Worm (Caenorhabditis elegans) whole organism, early embryonic: ENCODE data around the gene srd-4.
A peak's percentile ranks its signal among the peaks of the same experiment; 100 is the strongest.

ENCODE experiments used
- B0310.2 ChIP-seq: sonication (generic microtip); optimal IDR thresholded peaks from 2 replicates; lab custom pipeline; 2016; ENCODE audit warnings: mild to moderate bottlenecking, missing genetic modification characterization, missing compliant biosample characterization
- F13C5.2 ChIP-seq: sonication (generic microtip); optimal IDR thresholded peaks from 2 replicates; lab custom pipeline; 2017; ENCODE audit warnings: mild to moderate bottlenecking, missing genetic modification characterization, inconsistent platforms, missing compliant biosample characterization
- aly-1 ChIP-seq: sonication (generic microtip); optimal IDR thresholded peaks from 2 replicates; lab custom pipeline; 2016; ENCODE audit warnings: missing genetic modification characterization, missing compliant biosample characterization
- ama-1 ChIP-seq: fragments of 150-350 bp; optimal IDR thresholded peaks from 2 replicates; lab custom pipeline; 2014
- ceh-13 ChIP-seq: fragments of 200-800 bp; sonication (Bioruptor generic); optimal IDR thresholded peaks from 2 replicates; lab custom pipeline; 2018; ENCODE audit warnings: mild to moderate bottlenecking, missing genetic modification characterization, missing compliant biosample characterization
- ceh-36 ChIP-seq: sonication (generic microtip); optimal IDR thresholded peaks from 2 replicates; lab custom pipeline; 2016; ENCODE audit warnings: missing genetic modification characterization, inconsistent platforms, missing compliant biosample characterization
- ets-7 ChIP-seq: sonication (generic microtip); optimal IDR thresholded peaks from 2 replicates; lab custom pipeline; 2016; ENCODE audit warnings: missing genotype, missing genetic modification characterization, missing compliant biosample characterization
- flt-1 ChIP-seq: fragments of 200-800 bp; sonication (Bioruptor generic); IDR thresholded peaks from 2 replicates; pipeline ENCODE4 v1.3.6; 2022; ENCODE audit warnings: missing genetic modification characterization, missing compliant biosample characterization
- hmbx-1 ChIP-seq: sonication (generic microtip); optimal IDR thresholded peaks from 2 replicates; lab custom pipeline; 2016; ENCODE audit warnings: mild to moderate bottlenecking, missing genetic modification characterization, missing compliant biosample characterization
- hmg-4 ChIP-seq: fragments of 200-800 bp; sonication (Bioruptor generic); optimal IDR thresholded peaks from 2 replicates; lab custom pipeline; 2018; ENCODE audit warnings: mild to moderate bottlenecking, missing genetic modification characterization, missing compliant biosample characterization
- hnd-1 ChIP-seq: sonication (generic microtip); optimal IDR thresholded peaks from 2 replicates; lab custom pipeline; 2016; ENCODE audit warnings: missing genetic modification characterization, missing compliant biosample characterization
- pes-1 ChIP-seq: fragments of 200-800 bp; sonication (Bioruptor generic); IDR thresholded peaks from 2 replicates; pipeline ENCODE4 v1.3.6; 2022; ENCODE audit warnings: missing genetic modification reagents, missing genetic modification characterization, missing compliant biosample characterization
- scrt-1 ChIP-seq: fragments of 200-800 bp; sonication (Bioruptor generic); IDR thresholded peaks from 2 replicates; pipeline ENCODE4 v1.3.6; 2022; ENCODE audit warnings: missing genetic modification characterization, missing compliant biosample characterization
- sea-1 ChIP-seq: fragments of 200-800 bp; sonication (Bioruptor generic); conservative IDR thresholded peaks from 2 replicates; pipeline ENCODE4 v1.3.6; 2022; ENCODE audit warnings: missing genetic modification characterization, missing compliant biosample characterization
- tbx-11 ChIP-seq: fragments of 200-800 bp; sonication (Bioruptor generic); IDR thresholded peaks from 2 replicates; pipeline ENCODE4 v1.3.6; 2022; ENCODE audit warnings: missing genetic modification characterization, missing compliant biosample characterization
- tbx-37 ChIP-seq: fragments of 200-800 bp; sonication (Bioruptor generic); conservative IDR thresholded peaks from 2 replicates; pipeline ENCODE4 v1.3.6; 2022; ENCODE audit warnings: missing genetic modification reagents, missing genetic modification characterization, missing compliant biosample characterization
- tra-4 ChIP-seq: sonication (generic microtip); optimal IDR thresholded peaks from 2 replicates; lab custom pipeline; 2017; ENCODE audit warnings: missing genetic modification characterization, missing compliant biosample characterization

srd-4 gene

ce11 chrV:12154554-12154953, 30.2 kb upstream of the srd-4 start, which contains the start of gene C27A7.9:
TSS of gene C27A7.9 (minus strand) at chrV:12154654.
- TF ChIP-seq flt-1 (GFP tag; lab: Robert Waterston, UW): no peak
- no peak for TF ChIP-seq ceh-36
- no peak for TF ChIP-seq tbx-11 (GFP tag; lab: Robert Waterston, UW)
- TF ChIP-seq aly-1: no peak
- TF ChIP-seq pes-1 (GFP tag; lab: Robert Waterston, UW): no peak
- no peak for TF ChIP-seq hnd-1
- TF ChIP-seq B0310.2: no peak
- TF ChIP-seq hmbx-1: no peak
- TF ChIP-seq F13C5.2 (tag; lab: Kevin White, UChicago): no peak
- no peak for TF ChIP-seq ets-7 (tag; lab: Kevin White, UChicago)
- no peak for TF ChIP-seq sea-1 (GFP tag; lab: Robert Waterston, UW)
- TF ChIP-seq ama-1 (lab: Kevin White, UChicago): no peak
- no peak for TF ChIP-seq ceh-13 (GFP tag; lab: Kevin White, UChicago)
- TF ChIP-seq tbx-37 (GFP tag; lab: Robert Waterston, UW): no peak
- no peak for TF ChIP-seq hmg-4 (GFP tag; lab: Kevin White, UChicago)
- TF ChIP-seq tra-4: no peak
- no peak for TF ChIP-seq scrt-1 (GFP tag; lab: Robert Waterston, UW)

DNA sequence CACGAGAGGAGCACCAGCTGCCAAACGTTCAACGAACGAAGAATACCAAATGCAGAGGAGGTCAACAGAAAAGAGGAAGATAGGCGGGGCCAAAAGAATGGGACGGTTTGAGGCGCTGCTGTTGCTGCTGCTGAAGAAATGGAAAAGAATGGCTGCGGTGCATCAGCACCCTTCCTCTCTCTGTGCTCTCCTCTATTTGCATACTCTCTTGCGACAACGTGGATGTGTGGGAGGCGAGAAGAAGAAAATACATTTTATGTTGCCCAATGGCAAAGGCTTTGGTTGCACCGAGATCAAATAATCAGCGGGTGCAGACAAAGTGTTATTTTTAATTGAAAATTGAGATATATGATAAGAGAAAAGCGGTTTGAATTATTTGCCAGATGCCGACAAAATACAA, 26.4 kb upstream of the srd-4 start:
- TF ChIP-seq ceh-13 (GFP tag; lab: Kevin White, UChicago) (no peak), tbx-11 (GFP tag; lab: Robert Waterston, UW) (no peak), flt-1 (GFP tag; lab: Robert Waterston, UW) (no peak)

DNA sequence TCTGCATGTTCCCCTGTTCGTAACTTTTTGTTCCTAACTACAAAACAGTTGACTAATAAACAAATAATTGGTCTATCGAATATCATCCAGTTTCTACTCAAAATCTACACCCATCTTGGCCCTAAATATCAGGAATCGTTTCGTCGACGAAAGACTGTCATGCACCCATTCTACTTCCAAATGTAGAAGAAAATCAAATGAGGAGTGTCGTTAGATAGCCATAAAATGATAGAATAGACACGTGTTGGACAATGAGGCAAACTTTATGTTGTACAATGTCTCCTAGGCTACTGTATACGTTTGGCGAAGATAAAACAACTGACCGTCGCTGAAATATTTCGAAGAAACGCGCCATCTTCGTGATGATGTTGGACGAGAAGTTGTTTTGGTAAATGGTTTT, 24.8 kb upstream of the srd-4 start:
- TF ChIP-seq B0310.2 (no peak), tra-4 (no peak), ceh-36 (no peak), hmg-4 (GFP tag; lab: Kevin White, UChicago) (no peak), flt-1 (GFP tag; lab: Robert Waterston, UW) (no peak), ets-7 (tag; lab: Kevin White, UChicago) (no peak), ama-1 (lab: Kevin White, UChicago) (no peak), aly-1 (no peak), hnd-1 (no peak), hmbx-1 (no peak)

ce11 chrV:12161157-12161556, 23.6 kb upstream of the srd-4 start:
- TF ChIP-seq pes-1 (GFP tag; lab: Robert Waterston, UW): no peak
- TF ChIP-seq ets-7 (tag; lab: Kevin White, UChicago): no peak
- TF ChIP-seq B0310.2: no peak
- TF ChIP-seq tbx-37 (GFP tag; lab: Robert Waterston, UW): no peak
- TF ChIP-seq F13C5.2 (tag; lab: Kevin White, UChicago): no peak
- no peak for TF ChIP-seq tbx-11 (GFP tag; lab: Robert Waterston, UW)
- TF ChIP-seq sea-1 (GFP tag; lab: Robert Waterston, UW): no peak
- no peak for TF ChIP-seq ama-1 (lab: Kevin White, UChicago)
- TF ChIP-seq hmg-4 (GFP tag; lab: Kevin White, UChicago): no peak
- TF ChIP-seq tra-4: no peak
- no peak for TF ChIP-seq hmbx-1
- TF ChIP-seq aly-1: no peak
- TF ChIP-seq ceh-13 (GFP tag; lab: Kevin White, UChicago): no peak
- TF ChIP-seq scrt-1 (GFP tag; lab: Robert Waterston, UW): no peak
- no peak for TF ChIP-seq ceh-36
- TF ChIP-seq hnd-1: no peak
- TF ChIP-seq flt-1 (GFP tag; lab: Robert Waterston, UW): no peak

DNA sequence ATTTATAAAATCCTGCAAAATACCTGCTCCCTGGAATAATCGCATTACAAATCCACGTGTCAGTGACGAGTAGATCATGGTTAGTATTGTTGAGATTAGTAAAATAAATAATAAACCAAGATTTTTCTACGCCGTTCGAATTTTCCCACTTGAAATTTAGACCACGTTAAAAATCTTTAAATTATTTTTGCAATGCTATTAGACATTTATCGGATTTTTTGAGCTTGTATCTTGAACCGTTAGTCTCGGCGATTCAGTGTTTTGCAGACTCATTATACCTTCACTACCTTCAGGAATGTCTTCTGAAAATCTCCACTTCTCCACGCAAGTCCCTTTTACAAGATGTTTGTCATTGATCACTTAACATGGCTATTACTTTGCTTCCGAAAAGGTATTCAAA, 22.5 kb upstream of the srd-4 start, which contains the start of gene C27A7.5:
TSS of gene C27A7.5 (minus strand) at position 101 of the 400 bp plus-strand sequence.
- TF ChIP-seq scrt-1 (GFP tag; lab: Robert Waterston, UW): no peak
- no peak for TF ChIP-seq ceh-36
- TF ChIP-seq B0310.2: no peak
- no peak for TF ChIP-seq ceh-13 (GFP tag; lab: Kevin White, UChicago)
- TF ChIP-seq tbx-11 (GFP tag; lab: Robert Waterston, UW): no peak
- TF ChIP-seq ama-1 (lab: Kevin White, UChicago): no peak
- TF ChIP-seq flt-1 (GFP tag; lab: Robert Waterston, UW): no peak
- no peak for TF ChIP-seq hmg-4 (GFP tag; lab: Kevin White, UChicago)
- no peak for TF ChIP-seq pes-1 (GFP tag; lab: Robert Waterston, UW)
- no peak for TF ChIP-seq sea-1 (GFP tag; lab: Robert Waterston, UW)
- TF ChIP-seq hnd-1: no peak
- TF ChIP-seq hmbx-1: no peak
- no peak for TF ChIP-seq ets-7 (tag; lab: Kevin White, UChicago)
- TF ChIP-seq aly-1: no peak
- no peak for TF ChIP-seq tbx-37 (GFP tag; lab: Robert Waterston, UW)
- no peak for TF ChIP-seq tra-4
- TF ChIP-seq F13C5.2 (tag; lab: Kevin White, UChicago): no peak

ce11 chrV:12162906-12163305, 21.8 kb upstream of the srd-4 start, which contains the start of gene srj-4:
TSS of gene srj-4 (plus strand) at chrV:12163206.
- TF ChIP-seq ceh-36: no peak
- TF ChIP-seq hnd-1: no peak
- no peak for TF ChIP-seq pes-1 (GFP tag; lab: Robert Waterston, UW)
- no peak for TF ChIP-seq tbx-11 (GFP tag; lab: Robert Waterston, UW)
- no peak for TF ChIP-seq aly-1
- no peak for TF ChIP-seq F13C5.2 (tag; lab: Kevin White, UChicago)

DNA sequence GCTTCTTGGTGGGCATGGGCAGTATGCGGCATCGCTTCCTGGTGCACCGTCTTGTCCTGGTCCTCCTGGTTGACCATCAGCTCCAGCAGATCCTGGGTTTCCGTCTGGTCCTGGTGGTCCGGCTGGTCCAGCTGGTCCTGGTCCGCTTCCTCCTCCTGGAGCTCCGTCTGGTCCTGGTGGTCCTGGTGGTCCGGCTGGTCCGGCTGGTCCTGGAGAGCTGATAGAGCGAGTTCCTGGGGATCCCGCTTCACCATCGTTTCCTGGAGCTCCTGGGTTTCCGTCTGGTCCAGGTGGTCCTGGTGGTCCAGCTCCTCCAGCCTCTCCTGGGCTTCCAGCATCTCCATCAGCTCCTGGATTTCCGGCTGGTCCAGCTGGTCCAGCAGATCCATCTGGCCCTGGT, 17.7 kb upstream of the srd-4 start:
- no peak for TF ChIP-seq tbx-11 (GFP tag; lab: Robert Waterston, UW)
- TF ChIP-seq hmg-4 (GFP tag; lab: Kevin White, UChicago): no peak
- no peak for TF ChIP-seq pes-1 (GFP tag; lab: Robert Waterston, UW)
- no peak for TF ChIP-seq ceh-36
- no peak for TF ChIP-seq tra-4
- no peak for TF ChIP-seq ets-7 (tag; lab: Kevin White, UChicago)
- no peak for TF ChIP-seq F13C5.2 (tag; lab: Kevin White, UChicago)
- peak; percentile 8 for TF ChIP-seq aly-1

- TF ChIP-seq hmbx-1: no peak
- no peak for TF ChIP-seq ceh-36
- TF ChIP-seq hmg-4 (GFP tag; lab: Kevin White, UChicago): no peak
- no peak for TF ChIP-seq scrt-1 (GFP tag; lab: Robert Waterston, UW)
- TF ChIP-seq flt-1 (GFP tag; lab: Robert Waterston, UW): no peak
- no peak for TF ChIP-seq pes-1 (GFP tag; lab: Robert Waterston, UW)
- no peak for TF ChIP-seq F13C5.2 (tag; lab: Kevin White, UChicago)
- TF ChIP-seq tbx-11 (GFP tag; lab: Robert Waterston, UW): no peak
- no peak for TF ChIP-seq hnd-1
- TF ChIP-seq aly-1: no peak
- TF ChIP-seq ceh-13 (GFP tag; lab: Kevin White, UChicago): no peak
Measured at ce11 chrV:12167653-12168052, 17.1 kb upstream of the srd-4 start, which contains the start of gene col-37. TSS of gene col-37 (minus strand) at chrV:12167753.
